Worm (Caenorhabditis elegans) whole organism, mixed stage, embryonic: ENCODE data around the gene srg-57.

Experiments
- drap-1 ChIP-seq: fragments of 200-800 bp; sonication (Bioruptor generic); optimal IDR thresholded peaks from 3 replicates; lab custom pipeline; 2018; ENCODE audit warnings: mild to moderate bottlenecking, missing genetic modification characterization, missing compliant biosample characterization
- elt-3 ChIP-seq: fragments of 150-350 bp; optimal IDR thresholded peaks from 2 replicates; lab custom pipeline; 2014; ENCODE audit warnings: missing biosample characterization, missing genetic modification characterization
- lin-32 ChIP-seq: fragments of 200-800 bp; sonication (Bioruptor generic); optimal IDR thresholded peaks from 2 replicates; lab custom pipeline; 2018; ENCODE audit warnings: mild to moderate bottlenecking, missing genetic modification characterization, missing compliant biosample characterization
- lsy-2 ChIP-seq: fragments of 150-350 bp; optimal IDR thresholded peaks from 2 replicates; lab custom pipeline; 2014; ENCODE audit warnings: missing biosample characterization, missing genetic modification characterization
- nhr-12 ChIP-seq: fragments of 150-350 bp; optimal IDR thresholded peaks from 2 replicates; lab custom pipeline; 2014; ENCODE audit warnings: missing biosample characterization, missing genetic modification characterization
- pha-4 ChIP-seq: fragments of 150-350 bp; optimal IDR thresholded peaks from 2 replicates; lab custom pipeline; 2018; ENCODE audit warnings: missing biosample characterization, missing genetic modification reagents, missing genetic modification characterization
- snpc-4 ChIP-seq: fragments of 150-350 bp; optimal IDR thresholded peaks from 2 replicates; lab custom pipeline; 2014; ENCODE audit warnings: missing biosample characterization, missing genetic modification characterization
- sptf-1 ChIP-seq: sonication (generic microtip); optimal IDR thresholded peaks from 2 replicates; lab custom pipeline; 2017; ENCODE audit warnings: mild to moderate bottlenecking, missing genetic modification characterization, moderate library complexity, missing compliant biosample characterization
- unc-120 ChIP-seq: sonication (generic microtip); optimal IDR thresholded peaks from 2 replicates; lab custom pipeline; 2017; ENCODE audit warnings: missing genetic modification characterization, missing compliant biosample characterization; ENCODE audit not compliant: poor library complexity, severe bottlenecking
- ztf-11 ChIP-seq: fragments of 150-350 bp; optimal IDR thresholded peaks from 2 replicates; lab custom pipeline; 2014; ENCODE audit warnings: missing biosample characterization, missing genetic modification characterization

DNA sequence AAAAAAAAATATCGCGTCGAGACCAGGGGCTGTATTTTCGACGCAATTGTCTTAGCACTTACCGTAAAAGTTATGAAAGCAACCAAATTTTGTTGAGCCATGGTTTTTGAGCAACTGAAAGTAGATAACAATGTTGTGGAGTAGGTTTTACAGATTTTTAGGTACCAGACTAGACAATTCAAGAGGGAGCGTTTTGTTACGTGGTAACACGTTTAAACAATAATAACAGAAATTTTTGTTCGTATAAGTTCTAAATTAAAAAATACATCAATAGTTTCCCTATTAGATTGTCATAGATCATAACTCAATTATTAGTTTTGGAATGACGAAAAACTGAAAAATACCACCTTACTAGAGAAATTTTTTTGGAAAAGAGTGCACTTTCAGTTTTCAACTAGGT, 15.7 kb upstream of the srg-57 start, which contains the start of gene srx-24:
- TF ChIP-seq lsy-2 (tag; lab: Kevin White, UChicago) (no peak), elt-3 (tag; lab: Kevin White, UChicago) (no peak), unc-120 (tag; lab: Kevin White, UChicago) (no peak), drap-1 (no peak), lin-32 (GFP tag; lab: Kevin White, UChicago) (no peak), pha-4 (tag; lab: Kevin White, UChicago) (no peak), snpc-4 (no peak), ztf-11 (tag; lab: Kevin White, UChicago) (no peak), nhr-12 (tag; lab: Kevin White, UChicago) (no peak), sptf-1 (no peak)
